Worm (Caenorhabditis elegans): ENCODE data around the gene F45D11.5.
"Not testable (repeated sequence)": the region's sequence is repeated elsewhere in the genome, so short reads cannot be mapped to it uniquely, and the experiment has no call there.

The F45D11.5 gene

DNA sequence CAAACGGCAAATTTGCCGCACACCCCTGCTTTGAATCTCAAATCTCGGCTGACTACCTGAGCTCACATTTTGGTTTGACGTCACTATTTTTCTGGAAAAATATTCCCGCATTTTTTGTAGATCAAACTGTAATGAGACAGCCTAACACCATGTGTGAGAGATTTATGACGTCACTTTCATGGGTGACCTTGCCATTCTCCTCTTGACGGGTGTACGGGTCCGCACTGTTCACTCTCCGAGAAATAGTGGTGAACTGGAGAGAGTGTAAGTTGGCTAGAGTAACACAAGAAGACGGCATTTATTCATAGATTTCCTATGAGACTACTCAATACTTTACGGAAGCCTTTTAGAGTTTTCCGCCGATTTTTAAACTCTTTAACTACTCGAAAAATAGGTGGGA lies 15.8 kb upstream of the F45D11.5 start, which contains the start of gene fbxc-40:
Gene fbxc-40, plus strand, starts transcription at position 301 of the 400 bp plus-strand sequence.
- TF ChIP-seq M03D4.4 (tag; optimal IDR thresholded peaks at IDR 0.05); flh-1 (GFP tag; optimal IDR thresholded peaks at IDR 0.05); cnd-1 (tag; optimal IDR thresholded peaks at IDR 0.05): not testable (repeated sequence)

DNA sequence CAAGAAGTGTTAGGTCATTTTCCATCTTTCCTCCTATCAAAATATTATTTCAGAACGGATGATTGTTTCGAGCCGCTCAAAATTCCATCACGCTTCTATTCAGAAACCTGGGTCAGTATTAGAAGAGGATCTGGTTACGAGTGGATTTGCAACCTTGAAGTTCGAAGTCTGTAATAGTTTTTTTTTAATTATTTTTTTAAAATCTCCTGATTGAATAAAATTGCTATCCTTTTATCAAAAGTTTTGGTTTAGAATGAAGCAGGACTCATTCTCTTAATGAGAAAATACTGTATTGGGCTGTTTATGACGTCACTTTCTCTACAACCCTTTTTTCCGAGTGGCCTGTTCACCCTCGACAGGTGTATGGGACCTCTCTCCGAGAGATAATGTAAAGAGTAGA lies 13.1 kb upstream of the F45D11.5 start, which contains the start of gene fbxc-39:
Gene fbxc-39, plus strand, starts transcription at position 301 of the 400 bp plus-strand sequence.
- no peak for TF ChIP-seq lin-32 (GFP tag; optimal IDR thresholded peaks at IDR 0.05)
- peak; percentile 22 for TF ChIP-seq hlh-1 (tag; optimal IDR thresholded peaks at IDR 0.05)

DNA sequence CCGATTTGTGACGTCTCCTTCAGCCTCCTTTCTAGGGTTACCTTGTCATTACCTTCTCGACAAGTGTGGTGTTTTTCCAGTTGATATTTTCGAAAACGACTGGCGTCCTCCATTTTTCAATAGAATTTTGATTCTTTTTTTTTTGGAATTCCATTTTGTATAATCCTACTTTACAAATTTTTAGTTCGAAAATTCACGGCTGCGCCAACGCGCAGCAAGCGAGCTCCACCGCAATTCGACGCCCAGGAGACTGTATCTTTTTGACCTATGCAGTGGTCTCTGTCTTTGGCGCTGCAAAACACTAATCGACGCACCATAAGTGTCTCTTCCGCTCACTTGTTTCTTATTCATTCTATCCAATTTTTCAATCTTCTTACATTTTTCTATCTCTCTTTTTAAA lies 10.2 kb upstream of the F45D11.5 start, which contains the start of gene fbxc-42:
Gene fbxc-42, plus strand, starts transcription at position 301 of the 400 bp plus-strand sequence.
- TF ChIP-seq pha-4 (tag; optimal IDR thresholded peaks at IDR 0.05) (no peak), ceh-43 (GFP tag; optimal IDR thresholded peaks at IDR 0.05) (no peak), nhr-2 (tag; optimal IDR thresholded peaks at IDR 0.05) (no peak), nhr-76 (tag; optimal IDR thresholded peaks at IDR 0.05) (no peak), drap-1 (GFP tag; optimal IDR thresholded peaks at IDR 0.05) (no peak), zip-8 (tag; optimal IDR thresholded peaks at IDR 0.05) (no peak), bed-3 (GFP tag; optimal IDR thresholded peaks at IDR 0.05) (no peak)

DNA sequence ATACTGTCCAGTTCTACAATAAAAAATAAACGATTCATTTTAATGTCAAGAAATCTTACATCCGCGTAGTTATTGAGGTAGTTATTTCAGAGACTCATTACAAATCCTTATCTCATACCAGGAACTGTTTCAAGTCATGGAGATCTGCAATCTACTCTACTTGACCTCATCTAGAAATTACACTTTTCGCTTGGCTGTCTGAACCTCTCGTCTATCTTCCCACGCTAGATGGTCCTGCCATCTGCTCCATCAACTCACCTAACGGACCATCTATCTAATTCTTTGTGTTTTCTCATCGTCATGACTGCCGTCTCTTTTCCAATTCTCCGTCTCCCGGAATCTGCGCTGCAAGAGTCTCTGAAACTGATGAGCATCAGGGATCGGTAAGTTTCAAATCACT lies 7.3 kb upstream of the F45D11.5 start, which contains the start of gene F45D11.7:
Gene F45D11.7, plus strand, starts transcription at position 301 of the 400 bp plus-strand sequence.
- not testable (repeated sequence) for TF ChIP-seq ceh-39, nhr-237, M03D4.4 (tag; optimal IDR thresholded peaks at IDR 0.05)

DNA sequence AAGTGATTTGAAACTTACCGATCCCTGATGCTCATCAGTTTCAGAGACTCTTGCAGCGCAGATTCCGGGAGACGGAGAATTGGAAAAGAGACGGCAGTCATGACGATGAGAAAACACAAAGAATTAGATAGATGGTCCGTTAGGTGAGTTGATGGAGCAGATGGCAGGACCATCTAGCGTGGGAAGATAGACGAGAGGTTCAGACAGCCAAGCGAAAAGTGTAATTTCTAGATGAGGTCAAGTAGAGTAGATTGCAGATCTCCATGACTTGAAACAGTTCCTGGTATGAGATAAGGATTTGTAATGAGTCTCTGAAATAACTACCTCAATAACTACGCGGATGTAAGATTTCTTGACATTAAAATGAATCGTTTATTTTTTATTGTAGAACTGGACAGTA lies 5.4 kb upstream of the F45D11.5 start, which contains the start of gene F45D11.11:
Gene F45D11.11, minus strand, starts transcription at position 101 of the 400 bp plus-strand sequence.
- TF ChIP-seq ceh-43 (GFP tag; optimal IDR thresholded peaks at IDR 0.05); sem-2 (GFP tag; optimal IDR thresholded peaks at IDR 0.05); zip-8 (tag; optimal IDR thresholded peaks at IDR 0.05): not testable (repeated sequence)

DNA sequence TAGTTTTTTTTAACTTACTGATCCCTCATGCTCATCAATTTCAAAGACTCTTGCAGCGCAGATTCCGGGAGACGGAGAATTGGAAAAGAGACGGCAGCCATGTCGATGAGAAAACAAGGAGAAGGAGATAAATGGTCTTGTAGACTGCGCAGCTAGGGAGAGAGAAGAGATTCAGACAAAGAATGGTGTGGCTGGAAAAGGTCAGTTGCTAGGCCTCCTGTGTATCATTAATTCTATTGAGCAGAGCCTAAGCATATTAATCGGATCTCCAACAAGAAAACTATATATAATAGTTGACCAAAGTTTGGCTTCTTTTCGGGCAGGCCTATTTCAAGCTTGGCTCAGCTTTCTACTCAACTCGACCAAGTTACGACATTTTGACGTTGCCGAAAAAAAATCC lies 2.0 kb upstream of the F45D11.5 start, which contains the start of gene fbxb-29:
Gene fbxb-29, minus strand, starts transcription at position 101 of the 400 bp plus-strand sequence.
- TF ChIP-seq sem-2 (GFP tag; optimal IDR thresholded peaks at IDR 0.05): no peak
- TF ChIP-seq sptf-1 (tag; optimal IDR thresholded peaks at IDR 0.05): no peak
- TF ChIP-seq lin-13 (tag; optimal IDR thresholded peaks at IDR 0.05): no peak
- no peak for TF ChIP-seq bed-3 (GFP tag; optimal IDR thresholded peaks at IDR 0.05)
- no peak for TF ChIP-seq ceh-39 (tag; optimal IDR thresholded peaks at IDR 0.05)
- TF ChIP-seq zip-8 (tag; optimal IDR thresholded peaks at IDR 0.05): no peak

DNA sequence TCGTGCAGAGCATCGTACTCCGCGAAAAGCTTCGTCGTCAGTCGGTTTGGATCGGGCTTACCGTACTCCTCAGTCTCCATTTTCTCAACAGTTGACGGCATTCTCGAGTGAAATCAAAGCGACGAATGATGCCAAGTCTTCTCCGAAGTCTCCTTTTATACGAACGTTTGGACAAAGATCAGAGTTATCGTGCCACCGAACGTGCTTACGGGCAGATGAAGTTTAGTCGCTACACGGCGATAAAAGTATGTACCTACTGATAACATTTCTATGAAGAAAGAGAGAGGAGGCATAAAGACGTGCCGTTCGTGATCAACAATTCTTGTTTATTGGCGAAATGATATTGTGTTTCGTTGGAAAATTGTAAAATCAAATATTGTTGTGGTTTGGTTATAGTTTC lies 4.9 kb downstream of the F45D11.5 start, which contains the start of gene F45D11.14:
Gene F45D11.14, minus strand, starts transcription at position 101 of the 400 bp plus-strand sequence.
- not testable (repeated sequence) for TF ChIP-seq sptf-1, nhr-12, lsy-2 (tag; optimal IDR thresholded peaks at IDR 0.05)

DNA sequence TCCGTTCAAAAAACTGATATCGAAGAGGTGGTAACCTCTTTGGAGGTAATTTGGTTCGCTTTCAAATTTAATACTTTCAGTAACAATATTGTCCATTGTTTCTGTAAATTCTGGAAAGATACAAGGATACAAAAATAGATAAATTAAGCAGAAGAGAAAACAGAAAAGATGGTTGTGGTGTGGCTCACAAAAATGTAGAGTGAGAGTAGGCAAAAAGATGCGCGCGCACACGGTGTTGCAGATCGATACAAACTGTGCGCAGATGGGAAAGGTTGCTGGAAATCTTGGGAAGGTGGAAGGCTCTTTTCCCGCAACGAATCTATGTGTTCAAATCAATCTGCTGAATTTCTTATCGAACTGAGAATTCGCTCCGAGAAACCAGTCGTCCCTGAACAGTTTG lies 23.2 kb downstream of the F45D11.5 start, which contains the start of gene btb-11:
Gene btb-11, minus strand, starts transcription at position 101 of the 400 bp plus-strand sequence.
- not testable (repeated sequence) for TF ChIP-seq nhr-2, ztf-11, lsy-2 (tag; optimal IDR thresholded peaks at IDR 0.05)

DNA sequence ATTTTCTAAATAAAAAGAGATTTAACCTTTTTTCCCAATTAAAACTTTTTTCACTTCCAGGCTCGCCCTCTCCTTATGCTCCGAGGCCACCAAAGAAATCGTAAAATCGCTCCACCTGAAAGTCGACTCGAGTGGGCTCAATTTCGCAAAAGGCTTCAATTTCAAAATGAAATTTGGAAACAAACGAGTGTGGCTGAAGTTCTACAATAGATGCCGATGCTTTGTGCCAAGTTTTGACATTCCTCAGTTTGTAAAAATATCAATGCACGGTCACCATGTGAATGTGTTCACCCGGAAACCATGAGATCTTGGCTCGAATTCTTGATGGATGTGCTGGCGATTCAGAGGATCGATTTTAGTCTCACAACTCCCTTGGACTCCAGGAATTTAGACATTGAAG lies 25.2 kb downstream of the F45D11.5 start, which contains the start of gene M01D1.12:
Gene M01D1.12, plus strand, starts transcription at position 301 of the 400 bp plus-strand sequence.
- TF ChIP-seq nhr-2 (tag; optimal IDR thresholded peaks at IDR 0.05) (no peak), ces-1 (GFP tag; optimal IDR thresholded peaks at IDR 0.05) (no peak)
